Worm (Caenorhabditis elegans) whole organism, L3 larva: ENCODE measurements around the gene mop-25.1.

Source experiments
- R02D3.7 ChIP-seq: fragments of 150-350 bp; optimal IDR thresholded peaks from 2 replicates; lab custom pipeline; 2014; ENCODE audit warnings: missing biosample characterization, missing genetic modification characterization
- ama-1 ChIP-seq: fragments of 150-350 bp; optimal IDR thresholded peaks from 2 replicates; lab custom pipeline; 2018
- ceh-16 ChIP-seq: sonication (generic microtip); optimal IDR thresholded peaks from 2 replicates; lab custom pipeline; 2017; ENCODE audit warnings: missing biosample characterization, missing genetic modification characterization
- ceh-82 ChIP-seq: fragments of 150-350 bp; optimal IDR thresholded peaks from 2 replicates; lab custom pipeline; 2014; ENCODE audit warnings: missing biosample characterization, missing genetic modification characterization
- ceh-9 ChIP-seq: sonication (generic microtip); optimal IDR thresholded peaks from 2 replicates; lab custom pipeline; 2018; ENCODE audit warnings: missing biosample characterization, missing genetic modification characterization
- elt-3 ChIP-seq, 3 experiments: fragments of 150-350 bp in 1 of 3; sonication (generic microtip) in 2 of 3; optimal IDR thresholded peaks; 2 replicates in 2 of 3; 4 replicates in 1 of 3; lab custom pipeline; 2014 to 2017; ENCODE audit warnings: missing biosample characterization in 3 of 3, missing genetic modification characterization in 3 of 3
- fkh-10 ChIP-seq: sonication (generic microtip); optimal IDR thresholded peaks from 2 replicates; lab custom pipeline; 2017; ENCODE audit warnings: missing biosample characterization, missing genetic modification reagents, missing genetic modification characterization
- fos-1 ChIP-seq: fragments of 150-350 bp; optimal IDR thresholded peaks from 2 replicates; lab custom pipeline; 2014; ENCODE audit warnings: missing biosample characterization, missing genetic modification characterization
- lin-15B ChIP-seq: fragments of 150-350 bp; optimal IDR thresholded peaks from 2 replicates; lab custom pipeline; 2014; ENCODE audit warnings: missing biosample characterization, missing genetic modification characterization
- nhr-43 ChIP-seq: sonication (generic microtip); optimal IDR thresholded peaks from 2 replicates; lab custom pipeline; 2016; ENCODE audit warnings: mild to moderate bottlenecking, missing genetic modification characterization, missing compliant biosample characterization; ENCODE audit not compliant: poor library complexity, severe bottlenecking
- snpc-4 ChIP-seq: fragments of 150-350 bp; optimal IDR thresholded peaks from 2 replicates; lab custom pipeline; 2014; ENCODE audit warnings: missing biosample characterization, missing genetic modification characterization
- unc-62 ChIP-seq: fragments of 150-350 bp; sonication (generic microtip); optimal IDR thresholded peaks from 4 replicates; lab custom pipeline; 2014; ENCODE audit warnings: missing biosample characterization, missing genetic modification reagents, missing genetic modification characterization
- ztf-11 ChIP-seq: fragments of 150-350 bp; optimal IDR thresholded peaks from 2 replicates; lab custom pipeline; 2014; ENCODE audit warnings: missing biosample characterization, missing genetic modification characterization
- ztf-4 ChIP-seq: fragments of 150-350 bp; optimal IDR thresholded peaks from 2 replicates; lab custom pipeline; 2014; ENCODE audit warnings: missing biosample characterization, missing genetic modification characterization

- TF ChIP-seq unc-62 (GFP tag; lab: Kevin White, UChicago), result no peak
- TF ChIP-seq snpc-4 (tag; lab: Kevin White, UChicago), result no peak
- no peak for TF ChIP-seq fos-1 (tag; lab: Kevin White, UChicago)
- TF ChIP-seq ztf-11, result no peak
- no peak for TF ChIP-seq ceh-16 (tag; lab: Kevin White, UChicago)
- no peak for TF ChIP-seq lin-15B (tag; lab: Kevin White, UChicago)
- no peak for TF ChIP-seq elt-3 (tag; optimal IDR thresholded peaks at IDR 0.05; lab: Kevin White, UChicago)
- no peak for TF ChIP-seq fkh-10 (GFP tag; lab: Kevin White, UChicago)
- no peak for TF ChIP-seq nhr-43
- TF ChIP-seq ama-1 (lab: Kevin White, UChicago), result no peak
- no peak for TF ChIP-seq R02D3.7 (tag; lab: Kevin White, UChicago)
- TF ChIP-seq ztf-4, result no peak
- TF ChIP-seq ceh-9 (tag; lab: Kevin White, UChicago), result no peak
- no peak for TF ChIP-seq ceh-82 (tag; lab: Kevin White, UChicago)
These were observed 20.4 kb upstream of the mop-25.1 start for ce11 chrX:3991652-3992051.
